Worm (Caenorhabditis elegans) whole organism, early embryonic: ENCODE measurements around the gene R107.2.

Experiments used
- ama-1 ChIP-seq: fragments of 150-350 bp; optimal IDR thresholded peaks from 2 replicates; lab custom pipeline; 2014
- pes-1 ChIP-seq: fragments of 200-800 bp; sonication (Bioruptor generic); IDR thresholded peaks from 2 replicates; pipeline ENCODE4 v1.3.6; 2022; ENCODE audit warnings: missing genetic modification reagents, missing genetic modification characterization, missing compliant biosample characterization
- tra-4 ChIP-seq: sonication (generic microtip); optimal IDR thresholded peaks from 2 replicates; lab custom pipeline; 2017; ENCODE audit warnings: missing genetic modification characterization, missing compliant biosample characterization

ce11 chrIII:9002545-9002944, 43.2 kb downstream of the R107.2 start, which contains the start of the genes F59B2.15 and zif-1:
- TF ChIP-seq ama-1 (no peak), tra-4 (tag; lab: Kevin White, UChicago) (no peak), pes-1 (GFP tag; lab: Robert Waterston, UW) (no peak)
